Fruit fly (Drosophila melanogaster) whole organism, adult: Measurements from ENCODE around the gene CG11737.

Experiments used
- CG11617 ChIP-seq: fragments of 200-800 bp; sonication (Bioruptor generic); optimal IDR thresholded peaks from 2 replicates; lab custom pipeline; 2017; ENCODE audit warnings: mild to moderate bottlenecking, missing biosample characterization, missing genetic modification reagents, missing genetic modification characterization
- CG12768 ChIP-seq: fragments of 200-800 bp; sonication (Bioruptor generic); optimal IDR thresholded peaks from 2 replicates; lab custom pipeline; 2017; ENCODE audit warnings: missing biosample characterization, missing genetic modification characterization, mild to moderate bottlenecking, moderate library complexity, missing genetic modification reagents
- CG14711 ChIP-seq: fragments of 200-800 bp; sonication (Bioruptor generic); optimal IDR thresholded peaks from 2 replicates; lab custom pipeline; 2018; ENCODE audit warnings: missing biosample characterization, mild to moderate bottlenecking, missing genetic modification characterization, moderate library complexity
- CG1620 ChIP-seq: fragments of 200-800 bp; sonication (Bioruptor generic); optimal IDR thresholded peaks from 2 replicates; lab custom pipeline; 2016; ENCODE audit warnings: missing biosample characterization, missing genetic modification characterization
- CG33017 ChIP-seq: fragments of 200-800 bp; sonication (Bioruptor generic); optimal IDR thresholded peaks from 2 replicates; lab custom pipeline; 2018; ENCODE audit warnings: missing biosample characterization, mild to moderate bottlenecking, missing genetic modification characterization, moderate library complexity
- CG5204 ChIP-seq: fragments of 200-800 bp; sonication (Bioruptor generic); optimal IDR thresholded peaks from 2 replicates; lab custom pipeline; 2016; ENCODE audit warnings: missing biosample characterization, missing genetic modification characterization
- CG7045 ChIP-seq: fragments of 200-800 bp; sonication (Bioruptor generic); optimal IDR thresholded peaks from 2 replicates; lab custom pipeline; 2017; ENCODE audit warnings: missing biosample characterization, mild to moderate bottlenecking, missing genetic modification characterization
- CG7101 ChIP-seq: fragments of 200-800 bp; sonication (Bioruptor generic); optimal IDR thresholded peaks from 2 replicates; lab custom pipeline; 2018; ENCODE audit warnings: missing biosample characterization, mild to moderate bottlenecking, missing genetic modification characterization, moderate library complexity
- Clk ChIP-seq: fragments of 200-800 bp; sonication (Bioruptor generic); optimal IDR thresholded peaks from 2 replicates; lab custom pipeline; 2017; ENCODE audit warnings: missing biosample characterization, missing genetic modification characterization
- Crg-1 ChIP-seq: fragments of 200-800 bp; sonication (Bioruptor generic); optimal IDR thresholded peaks from 2 replicates; lab custom pipeline; 2016; ENCODE audit warnings: missing biosample characterization, missing genetic modification characterization
- Hr96 ChIP-seq: fragments of 200-800 bp; sonication (Bioruptor generic); optimal IDR thresholded peaks from 2 replicates; lab custom pipeline; 2016; ENCODE audit warnings: missing biosample characterization, missing genetic modification characterization
- Mnt ChIP-seq: fragments of 200-800 bp; sonication (Bioruptor generic); optimal IDR thresholded peaks from 2 replicates; lab custom pipeline; 2016; ENCODE audit warnings: missing biosample characterization, mild to moderate bottlenecking, missing genetic modification characterization
- bab1 ChIP-seq: fragments of 200-800 bp; sonication (Bioruptor generic); optimal IDR thresholded peaks from 3 replicates; lab custom pipeline; 2019; ENCODE audit warnings: missing biosample characterization, mild to moderate bottlenecking, missing genetic modification characterization, moderate library complexity
- cic ChIP-seq: fragments of 200-800 bp; sonication (Bioruptor generic); optimal IDR thresholded peaks from 2 replicates; lab custom pipeline; 2017; ENCODE audit warnings: missing biosample characterization, mild to moderate bottlenecking, missing genetic modification characterization, moderate library complexity
- cnc ChIP-seq, 2 experiments: fragments of >200 bp; optimal IDR thresholded peaks; 2 replicates each; lab custom pipeline; 2017
- kay ChIP-seq: fragments of 200-800 bp; sonication (Bioruptor generic); peaks from one replicate; lab custom pipeline; 2016; ENCODE audit warnings: missing biosample characterization, missing genetic modification characterization, borderline replicate concordance
- ovo ChIP-seq: fragments of 200-800 bp; sonication (Bioruptor generic); optimal IDR thresholded peaks from 2 replicates; lab custom pipeline; 2016; ENCODE audit warnings: missing biosample characterization, missing genetic modification characterization
- pad ChIP-seq: fragments of 200-800 bp; sonication (Bioruptor generic); optimal IDR thresholded peaks from 3 replicates; lab custom pipeline; 2017; ENCODE audit warnings: missing biosample characterization, missing genetic modification characterization, mild to moderate bottlenecking, moderate library complexity, missing genetic modification reagents
- tj ChIP-seq: fragments of 200-800 bp; sonication (Bioruptor generic); optimal IDR thresholded peaks from 3 replicates; lab custom pipeline; 2017; ENCODE audit warnings: missing biosample characterization, mild to moderate bottlenecking, missing genetic modification characterization, moderate library complexity
- toe ChIP-seq: fragments of 200-800 bp; sonication (Bioruptor generic); optimal IDR thresholded peaks from 2 replicates; lab custom pipeline; 2016; ENCODE audit warnings: missing biosample characterization, missing genetic modification characterization

Gene CG11737

DNA sequence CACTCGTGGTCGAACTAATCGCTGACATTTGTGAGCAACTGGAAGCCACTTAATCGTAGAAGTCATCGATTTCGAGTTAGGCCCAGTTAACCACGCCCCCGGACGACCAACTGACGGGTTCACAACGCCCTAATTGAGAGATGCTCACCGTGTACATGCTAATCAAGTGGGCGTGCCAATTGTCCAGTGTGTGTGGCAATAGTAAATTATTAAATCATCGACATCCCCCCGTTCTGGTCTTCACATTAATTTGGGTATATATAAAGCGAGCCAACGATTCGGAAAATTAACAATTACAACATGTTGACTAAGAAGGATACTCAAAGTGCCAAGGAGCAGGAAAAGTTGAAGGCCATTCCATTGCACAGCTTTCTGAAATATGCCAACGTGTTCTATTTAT is 34.6 kb downstream of the CG11737 start, which contains the start of gene Or85d:
Gene Or85d, plus strand, starts transcription at position 301 of the 400 bp plus-strand sequence.
- TF ChIP-seq CG5204 (GFP tag; lab: Kevin White, UChicago): no peak
- no peak for TF ChIP-seq cic (GFP tag; lab: Kevin White, UChicago)
- TF ChIP-seq toe (GFP tag; lab: Kevin White, UChicago): no peak
- TF ChIP-seq CG7045: no peak
- no peak for TF ChIP-seq bab1
- TF ChIP-seq ovo (GFP tag; lab: Kevin White, UChicago): no peak
- TF ChIP-seq Mnt (GFP tag; lab: Kevin White, UChicago): no peak
- no peak for TF ChIP-seq CG33017
- no peak for TF ChIP-seq pad (GFP tag; lab: Kevin White, UChicago)
- no peak for TF ChIP-seq Crg-1 (GFP tag; lab: Kevin White, UChicago)
- no peak for TF ChIP-seq cnc (optimal IDR thresholded peaks at IDR 0.05; lab: Kevin White, UChicago)
- no peak for TF ChIP-seq tj
- no peak for TF ChIP-seq CG14711 (tag; lab: Kevin White, UChicago)
- no peak for TF ChIP-seq CG12768 (GFP tag; lab: Kevin White, UChicago)
- no peak for TF ChIP-seq kay
- no peak for TF ChIP-seq CG1620 (GFP tag; lab: Kevin White, UChicago)
- no peak for TF ChIP-seq CG11617 (GFP tag; lab: Kevin White, UChicago)
- no peak for TF ChIP-seq Hr96 (GFP tag; lab: Kevin White, UChicago)
- TF ChIP-seq Clk (GFP tag; lab: Kevin White, UChicago): no peak
- no peak for TF ChIP-seq CG7101

DNA sequence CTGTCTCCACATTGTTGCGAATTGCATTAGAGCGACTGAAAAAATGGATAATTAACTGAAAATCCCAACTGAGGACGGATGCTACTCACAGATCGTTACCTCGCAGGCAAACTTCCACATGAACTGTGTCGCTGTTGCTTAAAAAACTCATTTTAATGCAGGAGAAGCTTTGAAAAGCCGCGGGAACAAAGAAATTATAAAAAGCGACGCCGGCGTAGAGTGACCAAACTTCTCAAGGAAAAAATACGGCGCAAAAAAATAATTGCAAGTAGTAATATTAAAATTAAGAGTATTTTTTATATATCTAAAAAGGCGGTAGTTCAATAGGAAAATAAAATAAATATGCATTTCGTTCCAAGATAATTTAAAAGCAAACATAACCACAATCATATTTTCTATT is 43.9 kb downstream of the CG11737 start, which contains the start of gene pch2:
Gene pch2, minus strand, starts transcription at position 243 of the 400 bp plus-strand sequence.
- TF ChIP-seq Clk (GFP tag; lab: Kevin White, UChicago) (no peak), CG1620 (GFP tag; lab: Kevin White, UChicago) (no peak), CG11617 (GFP tag; lab: Kevin White, UChicago) (no peak), CG14711 (tag; lab: Kevin White, UChicago) (no peak), CG7045 (no peak), Crg-1 (GFP tag; lab: Kevin White, UChicago) (no peak), ovo (GFP tag; lab: Kevin White, UChicago) (no peak), tj (no peak), pad (GFP tag; lab: Kevin White, UChicago) (no peak), CG7101 (no peak), Hr96 (GFP tag; lab: Kevin White, UChicago) (no peak), toe (GFP tag; lab: Kevin White, UChicago) (no peak), CG33017 (no peak)

- TF ChIP-seq Mnt (GFP tag; lab: Kevin White, UChicago): no peak
- peak; percentile 21 for TF ChIP-seq CG14711 (tag; lab: Kevin White, UChicago)
- TF ChIP-seq cic (GFP tag; lab: Kevin White, UChicago): no peak
- peak; percentile 60 for TF ChIP-seq toe (GFP tag; lab: Kevin White, UChicago)
- no peak for TF ChIP-seq Hr96 (GFP tag; lab: Kevin White, UChicago)
- TF ChIP-seq bab1: peak; percentile 40
- no peak for TF ChIP-seq pad (GFP tag; lab: Kevin White, UChicago)
- TF ChIP-seq tj: no peak
- no peak for TF ChIP-seq CG7045
- TF ChIP-seq CG7101: peak; percentile 20
- TF ChIP-seq CG12768 (GFP tag; lab: Kevin White, UChicago): peak; percentile 5
- no peak for TF ChIP-seq CG33017
- TF ChIP-seq Crg-1 (GFP tag; lab: Kevin White, UChicago): no peak
- TF ChIP-seq CG5204 (GFP tag; lab: Kevin White, UChicago): no peak
- TF ChIP-seq CG11617 (GFP tag; lab: Kevin White, UChicago): no peak
- no peak for TF ChIP-seq ovo (GFP tag; lab: Kevin White, UChicago)
- TF ChIP-seq Clk (GFP tag; lab: Kevin White, UChicago): no peak
- TF ChIP-seq cnc (optimal IDR thresholded peaks at IDR 0.05; lab: Kevin White, UChicago): no peak
- TF ChIP-seq CG1620 (GFP tag; lab: Kevin White, UChicago): no peak
Measured at dm6 chr3R:8562484-8562886, 44.8 kb downstream of the CG11737 start, which contains the start of the genes mRpS18A and CG31460. Gene mRpS18A (minus strand): TSS chr3R:8562593. Gene CG31460 (plus strand): TSS chr3R:8562673.

DNA sequence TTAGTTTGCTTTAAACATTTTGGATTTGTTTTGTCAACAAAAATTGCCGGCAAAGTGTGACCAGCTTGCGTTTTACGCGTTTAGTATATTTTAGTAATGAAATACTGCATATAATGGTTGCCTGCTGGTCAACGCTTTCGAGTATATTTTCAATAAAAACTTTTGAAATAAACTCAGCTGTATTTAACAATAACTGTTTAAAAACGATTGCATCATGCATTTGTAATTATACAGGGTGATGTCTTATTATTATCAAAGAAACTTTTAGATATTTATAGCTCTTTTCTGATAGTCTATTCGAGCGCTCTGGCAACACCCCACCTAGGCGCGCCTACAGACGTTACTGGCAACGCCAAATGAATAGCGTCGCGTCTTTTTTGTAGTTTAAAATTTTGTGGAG is 46.1 kb downstream of the CG11737 start, which contains the start of gene Cenp-C:
Gene Cenp-C, plus strand, starts transcription at position 332 of the 400 bp plus-strand sequence.
- TF ChIP-seq toe (GFP tag; lab: Kevin White, UChicago) (peak; percentile 59), pad (GFP tag; lab: Kevin White, UChicago) (no peak), CG11617 (GFP tag; lab: Kevin White, UChicago) (no peak), ovo (GFP tag; lab: Kevin White, UChicago) (no peak), cic (GFP tag; lab: Kevin White, UChicago) (no peak), cnc (optimal IDR thresholded peaks at IDR 0.05; lab: Kevin White, UChicago) (no peak), CG7101 (peak; percentile 29), Crg-1 (GFP tag; lab: Kevin White, UChicago) (peak; percentile 32), bab1 (peak; percentile 20), Clk (GFP tag; lab: Kevin White, UChicago) (no peak), CG7045 (no peak), CG1620 (GFP tag; lab: Kevin White, UChicago) (no peak), Hr96 (GFP tag; lab: Kevin White, UChicago) (peak; percentile 10), CG5204 (GFP tag; lab: Kevin White, UChicago) (no peak), kay (peak; percentile 7), CG14711 (tag; lab: Kevin White, UChicago) (peak; percentile 46), CG33017 (no peak), tj (peak; percentile 29), Mnt (GFP tag; lab: Kevin White, UChicago) (no peak), CG12768 (GFP tag; lab: Kevin White, UChicago) (no peak)
